Worm (Caenorhabditis elegans): ENCODE measurements around the gene prdx-3.

ce11 chrIII:4395857-4396256 is 11.4 kb upstream of the prdx-3 start:
- no peak for TF ChIP-seq unc-39 (tag; optimal IDR thresholded peaks at IDR 0.05)
- no peak for TF ChIP-seq lsy-2 (tag; optimal IDR thresholded peaks at IDR 0.05)
- TF ChIP-seq drap-1 (GFP tag; optimal IDR thresholded peaks at IDR 0.05), result no peak
- TF ChIP-seq unc-62 (GFP tag; optimal IDR thresholded peaks at IDR 0.05), result no peak
- no peak for TF ChIP-seq nhr-237 (tag; optimal IDR thresholded peaks at IDR 0.05)
- no peak for TF ChIP-seq nhr-76 (tag; optimal IDR thresholded peaks at IDR 0.05)
- TF ChIP-seq ces-1 (GFP tag; optimal IDR thresholded peaks at IDR 0.05), result no peak
- TF ChIP-seq bed-3 (GFP tag; optimal IDR thresholded peaks at IDR 0.05), result no peak
- no peak for TF ChIP-seq mep-1 (tag; optimal IDR thresholded peaks at IDR 0.05)
- TF ChIP-seq ztf-11 (tag; optimal IDR thresholded peaks at IDR 0.05), result no peak
